Fruit fly (Drosophila melanogaster) whole organism, embryonic: ENCODE data around the gene CG42324.

Experiments
- BEAF-32 ChIP-seq: fragments of 200-800 bp; sonication (Bioruptor generic); optimal IDR thresholded peaks from 3 replicates; lab custom pipeline; 2017; ENCODE audit warnings: missing biosample characterization, missing genetic modification characterization, mild to moderate bottlenecking, moderate library complexity, missing genetic modification reagents
- CG10565 ChIP-seq: fragments of 200-800 bp; sonication (Bioruptor generic); optimal IDR thresholded peaks from 3 replicates; lab custom pipeline; 2016; ENCODE audit warnings: missing biosample characterization, mild to moderate bottlenecking, missing genetic modification characterization
- CG1647 ChIP-seq: fragments of 200-800 bp; sonication (Bioruptor generic); optimal IDR thresholded peaks from 3 replicates; lab custom pipeline; 2016; ENCODE audit warnings: missing biosample characterization, missing genetic modification characterization
- CG17568 ChIP-seq: fragments of 200-800 bp; sonication (Bioruptor generic); optimal IDR thresholded peaks from 2 replicates; lab custom pipeline; 2018; ENCODE audit warnings: missing biosample characterization, mild to moderate bottlenecking, missing genetic modification characterization, moderate library complexity
- CG17802 ChIP-seq: fragments of 200-800 bp; sonication (Bioruptor generic); optimal IDR thresholded peaks from 2 replicates; lab custom pipeline; 2018; ENCODE audit warnings: missing biosample characterization, mild to moderate bottlenecking, missing genetic modification characterization, moderate library complexity
- CG17829 ChIP-seq: fragments of 200-800 bp; optimal IDR thresholded peaks from 2 replicates; lab custom pipeline; 2019; ENCODE audit warnings: missing biosample characterization, mild to moderate bottlenecking, missing genetic modification characterization, moderate library complexity
- CG18619 ChIP-seq: fragments of 200-800 bp; sonication (Bioruptor generic); optimal IDR thresholded peaks from 3 replicates; lab custom pipeline; 2017; ENCODE audit warnings: missing biosample characterization, mild to moderate bottlenecking, missing genetic modification characterization
- CG18764 ChIP-seq: fragments of 200-800 bp; sonication (Bioruptor generic); optimal IDR thresholded peaks from 3 replicates; lab custom pipeline; 2016; ENCODE audit warnings: missing biosample characterization, missing genetic modification characterization
- CG3065 ChIP-seq: fragments of 200-800 bp; sonication (Bioruptor generic); optimal IDR thresholded peaks from 2 replicates; lab custom pipeline; 2016; ENCODE audit warnings: missing biosample characterization, missing genetic modification characterization
- CG33213 ChIP-seq: fragments of 200-800 bp; sonication (Bioruptor generic); optimal IDR thresholded peaks from 3 replicates; lab custom pipeline; 2016; ENCODE audit warnings: missing biosample characterization, missing genetic modification characterization
- CG6791 ChIP-seq: fragments of 200-800 bp; sonication (Bioruptor generic); IDR thresholded peaks from 3 replicates; pipeline ENCODE4 v1.3.6; 2022; ENCODE audit warnings: missing biosample characterization, missing genetic modification characterization; ENCODE audit not compliant: partially characterized antibody
- CG7271 ChIP-seq: fragments of 200-800 bp; sonication (Bioruptor generic); optimal IDR thresholded peaks from 2 replicates; lab custom pipeline; 2018; ENCODE audit warnings: missing biosample characterization, mild to moderate bottlenecking, missing genetic modification characterization, moderate library complexity
- CG7372 ChIP-seq: fragments of 200-800 bp; sonication (Bioruptor generic); IDR thresholded peaks from 2 replicates; pipeline ENCODE4 v1.3.6; 2022; ENCODE audit warnings: missing biosample characterization, missing genetic modification characterization
- CG8089 ChIP-seq: fragments of 200-800 bp; sonication (Bioruptor generic); optimal IDR thresholded peaks from 3 replicates; lab custom pipeline; 2016; ENCODE audit warnings: missing biosample characterization, missing genetic modification characterization
- CG9437 ChIP-seq: fragments of 200-800 bp; sonication (Bioruptor generic); optimal IDR thresholded peaks from 2 replicates; lab custom pipeline; 2018; ENCODE audit warnings: missing biosample characterization, mild to moderate bottlenecking, missing genetic modification characterization
- CG9727 ChIP-seq: fragments of 200-800 bp; sonication (Bioruptor generic); optimal IDR thresholded peaks from 3 replicates; lab custom pipeline; 2017; ENCODE audit warnings: missing biosample characterization, mild to moderate bottlenecking, missing genetic modification characterization
- CG9797 ChIP-seq: fragments of 200-800 bp; sonication (Bioruptor generic); optimal IDR thresholded peaks from 3 replicates; lab custom pipeline; 2018; ENCODE audit warnings: missing biosample characterization, mild to moderate bottlenecking, missing genetic modification characterization
- CoRest ChIP-seq: fragments of 200-800 bp; sonication (Bioruptor generic); optimal IDR thresholded peaks from 3 replicates; lab custom pipeline; 2018; ENCODE audit warnings: missing biosample characterization, mild to moderate bottlenecking, missing genetic modification characterization, moderate library complexity
- Gsc ChIP-seq: fragments of 200-800 bp; sonication (Bioruptor generic); IDR thresholded peaks from 2 replicates; pipeline ENCODE4 v1.3.6; 2022; ENCODE audit warnings: missing biosample characterization, missing genetic modification characterization
- H2.0 ChIP-seq: fragments of 200-800 bp; sonication (Bioruptor generic); IDR thresholded peaks from 2 replicates; pipeline ENCODE4 v1.3.6; 2022; ENCODE audit warnings: missing biosample characterization, missing genetic modification characterization
- Hr3 ChIP-seq: fragments of 200-800 bp; sonication (Bioruptor generic); optimal IDR thresholded peaks from 3 replicates; lab custom pipeline; 2016; ENCODE audit warnings: missing biosample characterization, missing genetic modification characterization
- MESR4 ChIP-seq: fragments of 200-800 bp; sonication (Bioruptor generic); optimal IDR thresholded peaks from 2 replicates; lab custom pipeline; 2018; ENCODE audit warnings: missing biosample characterization, mild to moderate bottlenecking, missing genetic modification characterization, moderate library complexity
- NFAT ChIP-seq: fragments of 200-800 bp; sonication (Bioruptor generic); IDR thresholded peaks from 2 replicates; pipeline ENCODE4 v1.3.6; 2022; ENCODE audit warnings: missing biosample characterization, missing genetic modification characterization
- Sry-β ChIP-seq: fragments of 200-800 bp; sonication (Bioruptor generic); optimal IDR thresholded peaks from 2 replicates; lab custom pipeline; 2018; ENCODE audit warnings: missing biosample characterization, mild to moderate bottlenecking, missing genetic modification characterization, moderate library complexity
- Usf ChIP-seq: fragments of 200-800 bp; sonication (Bioruptor generic); optimal IDR thresholded peaks from 2 replicates; lab custom pipeline; 2017; ENCODE audit warnings: missing genotype, missing biosample characterization, missing genetic modification characterization
- ap ChIP-seq: fragments of 200-800 bp; sonication (Bioruptor generic); IDR thresholded peaks from 2 replicates; pipeline ENCODE4 v1.3.6; 2022; ENCODE audit warnings: missing biosample characterization, missing genetic modification characterization
- bsh ChIP-seq, 2 experiments: fragments of 200-800 bp; sonication (Bioruptor generic); optimal IDR thresholded peaks; 2 replicates each; lab custom pipeline; 2017 to 2018; ENCODE audit warnings: mild to moderate bottlenecking in 2 of 2, missing biosample characterization in 2 of 2, missing genetic modification characterization in 2 of 2, moderate library complexity in 1 of 2
- crol ChIP-seq: fragments of 200-800 bp; sonication (Bioruptor generic); IDR thresholded peaks from 2 replicates; pipeline ENCODE4 v1.3.6; 2022; ENCODE audit warnings: missing biosample characterization, missing genetic modification characterization
- dmrt11E ChIP-seq: fragments of 200-800 bp; sonication (Bioruptor generic); optimal IDR thresholded peaks from 3 replicates; lab custom pipeline; 2018; ENCODE audit warnings: missing biosample characterization, mild to moderate bottlenecking, missing genetic modification characterization, moderate library complexity
- dmrt99B ChIP-seq: fragments of 200-800 bp; sonication (Bioruptor generic); optimal IDR thresholded peaks from 2 replicates; lab custom pipeline; 2018; ENCODE audit warnings: missing biosample characterization, mild to moderate bottlenecking, missing genetic modification characterization, moderate library complexity
- ewg ChIP-seq: fragments of 200-800 bp; sonication (Bioruptor generic); optimal IDR thresholded peaks from 3 replicates; lab custom pipeline; 2017; ENCODE audit warnings: mild to moderate bottlenecking, missing biosample characterization, missing genetic modification reagents, missing genetic modification characterization
- fru ChIP-seq: fragments of >200 bp; optimal IDR thresholded peaks from 2 replicates; lab custom pipeline; 2017
- gcm ChIP-seq: fragments of 200-800 bp; sonication (Bioruptor generic); optimal IDR thresholded peaks from 2 replicates; lab custom pipeline; 2019; ENCODE audit warnings: missing biosample characterization, mild to moderate bottlenecking, missing genetic modification characterization, moderate library complexity
- ham ChIP-seq: fragments of 200-800 bp; sonication (Bioruptor generic); IDR thresholded peaks from 2 replicates; pipeline ENCODE4 v1.3.6; 2022; ENCODE audit warnings: missing biosample characterization, missing genetic modification characterization
- kah ChIP-seq: fragments of 200-800 bp; sonication (Bioruptor generic); optimal IDR thresholded peaks from 2 replicates; lab custom pipeline; 2018; ENCODE audit warnings: missing biosample characterization, mild to moderate bottlenecking, missing genetic modification characterization
- lbe ChIP-seq: fragments of 200-800 bp; sonication (Bioruptor generic); optimal IDR thresholded peaks from 2 replicates; lab custom pipeline; 2016; ENCODE audit warnings: missing biosample characterization, mild to moderate bottlenecking, missing genetic modification characterization
- lmd ChIP-seq: fragments of 200-800 bp; sonication (Bioruptor generic); IDR thresholded peaks from 2 replicates; pipeline ENCODE4 v1.3.6; 2022; ENCODE audit warnings: missing biosample characterization, missing genetic modification characterization
- nau ChIP-seq: fragments of 200-800 bp; sonication (Bioruptor generic); optimal IDR thresholded peaks from 3 replicates; lab custom pipeline; 2017; ENCODE audit warnings: missing biosample characterization, mild to moderate bottlenecking, missing genetic modification characterization, missing genetic modification reagents
- nerfin-1 ChIP-seq: fragments of 200-800 bp; sonication (Bioruptor generic); optimal IDR thresholded peaks from 3 replicates; lab custom pipeline; 2019; ENCODE audit warnings: missing biosample characterization, mild to moderate bottlenecking, missing genetic modification characterization, moderate library complexity
- pan ChIP-seq, 4 experiments: fragments of >200 bp in 3 of 4; fragments of 200-800 bp in 1 of 4; sonication (Bioruptor generic) in 1 of 4; optimal IDR thresholded peaks in 3 of 4; IDR thresholded peaks in 1 of 4; 2 replicates each; pipeline versions ENCODE4 v1.3.6 to Lab custom; 2017 to 2022; ENCODE audit warnings: missing biosample characterization in 2 of 4, missing genetic modification characterization in 2 of 4, mixed read lengths in 1 of 4
- pnt ChIP-seq: fragments of 200-800 bp; sonication (Bioruptor generic); optimal IDR thresholded peaks from 3 replicates; lab custom pipeline; 2016; ENCODE audit warnings: missing biosample characterization, missing genetic modification characterization
- psq ChIP-seq: fragments of 200-800 bp; sonication (Bioruptor generic); optimal IDR thresholded peaks from 2 replicates; lab custom pipeline; 2017; ENCODE audit warnings: missing biosample characterization, missing genetic modification characterization
- ranshi ChIP-seq: fragments of 200-800 bp; sonication (Bioruptor generic); IDR thresholded peaks from 2 replicates; pipeline ENCODE4 v1.3.6; 2022; ENCODE audit warnings: missing biosample characterization, missing genetic modification characterization
- sc ChIP-seq, 3 experiments: fragments of >200 bp in 2 of 3; fragments of 200-800 bp in 1 of 3; sonication (Bioruptor generic) in 1 of 3; optimal IDR thresholded peaks; 2 replicates in 2 of 3; 3 replicates in 1 of 3; lab custom pipeline; 2017; ENCODE audit warnings: mild to moderate bottlenecking in 1 of 3, missing biosample characterization in 1 of 3, missing genetic modification characterization in 1 of 3, missing genetic modification reagents in 1 of 3
- seq ChIP-seq: fragments of 200-800 bp; sonication (Bioruptor generic); IDR thresholded peaks from 2 replicates; pipeline ENCODE4 v1.3.6; 2022; ENCODE audit warnings: missing biosample characterization, missing genetic modification characterization
- slp2 ChIP-seq: fragments of 200-800 bp; sonication (Bioruptor generic); optimal IDR thresholded peaks from 2 replicates; lab custom pipeline; 2016; ENCODE audit warnings: missing biosample characterization, missing genetic modification characterization
- sob ChIP-seq: fragments of 200-800 bp; sonication (Bioruptor generic); IDR thresholded peaks from 2 replicates; pipeline ENCODE4 v1.3.6; 2022; ENCODE audit warnings: missing biosample characterization, missing genetic modification characterization
- tap ChIP-seq: fragments of 200-800 bp; optimal IDR thresholded peaks from 3 replicates; lab custom pipeline; 2019; ENCODE audit warnings: missing biosample characterization, mild to moderate bottlenecking, missing genetic modification characterization, moderate library complexity
- tin ChIP-seq: fragments of 200-800 bp; sonication (Bioruptor generic); optimal IDR thresholded peaks from 3 replicates; lab custom pipeline; 2016; ENCODE audit warnings: missing biosample characterization, missing genetic modification characterization
- z ChIP-seq: fragments of 200-800 bp; sonication (Bioruptor generic); IDR thresholded peaks from 3 replicates; pipeline ENCODE4 v1.3.6; 2022; ENCODE audit warnings: missing biosample characterization, missing genetic modification characterization

The CG42324 gene

DNA sequence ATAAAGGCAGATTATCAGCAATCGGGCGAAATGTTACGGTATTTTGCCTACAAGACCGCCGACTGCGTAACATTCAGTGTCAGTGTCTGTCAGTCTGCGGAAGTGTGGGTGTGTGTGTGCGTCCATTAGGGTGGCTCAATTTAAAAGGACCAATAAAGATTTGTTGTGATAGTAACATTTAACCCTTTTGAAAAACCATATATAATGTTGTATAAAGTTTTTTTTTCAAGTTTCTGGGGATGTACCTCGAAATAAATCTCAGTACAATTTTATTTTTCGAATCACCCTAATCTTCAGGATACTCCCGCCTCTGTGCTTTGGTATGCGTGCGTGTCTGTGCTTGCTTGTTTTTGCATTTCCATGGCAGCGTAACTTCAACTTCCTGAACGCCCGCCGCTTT lies 539 bp downstream of the CG42324 start (continued):
- TF ChIP-seq CG3065 (no peak), pan (optimal IDR thresholded peaks at IDR 0.05; lab: Kevin White, UChicago) (no peak), pan (GFP tag; optimal IDR thresholded peaks at IDR 0.05 in 1 of 2, IDR thresholded peaks at IDR 0.05 in 1 of 2) (peak in 1 of 2 experiments; percentile 83), slp2 (GFP tag; lab: Kevin White, UChicago) (peak; percentile 28), CG17829 (tag; lab: Kevin White, UChicago) (peak; percentile 55), bsh (GFP tag; optimal IDR thresholded peaks at IDR 0.05; lab: Kevin White, UChicago) (peak in 1 of 2 experiments; percentile 68), ewg (GFP tag; lab: Kevin White, UChicago) (peak; percentile 5), MESR4 (no peak), CG7372 (GFP tag; lab: Robert Waterston, UW) (peak; percentile 61), Gsc (GFP tag; lab: Robert Waterston, UW) (no peak), CG33213 (GFP tag; lab: Kevin White, UChicago) (peak; percentile 0), kah (peak; percentile 7), CG8089 (GFP tag; lab: Kevin White, UChicago) (peak; percentile 32), CoRest (tag; lab: Kevin White, UChicago) (peak; percentile 68), CG9797 (GFP tag; lab: Kevin White, UChicago) (no peak), ranshi (GFP tag; lab: Robert Waterston, UW) (peak; percentile 82), CG17568 (GFP tag; lab: Kevin White, UChicago) (peak; percentile 91), CG17802 (tag; lab: Kevin White, UChicago) (no peak), crol (GFP tag; lab: Robert Waterston, UW) (no peak), H2.0 (GFP tag; lab: Robert Waterston, UW) (peak; percentile 59), dmrt11E (tag; lab: Kevin White, UChicago) (peak; percentile 18), ap (GFP tag; lab: Robert Waterston, UW) (peak; percentile 53; the same call in 1 of the 2 replicates), tap (tag; lab: Kevin White, UChicago) (peak; percentile 41), CG18764 (no peak), fru (no peak), sob (GFP tag; lab: Robert Waterston, UW) (peak; percentile 71), CG10565 (GFP tag; lab: Kevin White, UChicago) (no peak), lbe (GFP tag; lab: Kevin White, UChicago) (no peak), pnt (GFP tag; lab: Kevin White, UChicago) (peak; percentile 26), ham (GFP tag; lab: Robert Waterston, UW) (no peak; the same call in 1 of the 2 replicates), nau (GFP tag; lab: Kevin White, UChicago) (peak; percentile 63), gcm (GFP tag; lab: Kevin White, UChicago) (peak; percentile 56), z (GFP tag; lab: Robert Waterston, UW) (no peak), BEAF-32 (no peak), Usf (GFP tag; lab: Kevin White, UChicago) (no peak), CG7271 (tag; lab: Kevin White, UChicago) (peak; percentile 51), nerfin-1 (tag; lab: Kevin White, UChicago) (peak; percentile 72), Sry-β (GFP tag; lab: Kevin White, UChicago) (no peak), seq (GFP tag; lab: Robert Waterston, UW) (peak; percentile 81), sc (optimal IDR thresholded peaks at IDR 0.05; lab: Kevin White, UChicago) (no peak), sc (GFP tag; optimal IDR thresholded peaks at IDR 0.05; lab: Kevin White, UChicago) (peak; percentile 37), CG9437 (GFP tag; lab: Kevin White, UChicago) (peak; percentile 33), tin (GFP tag; lab: Kevin White, UChicago) (peak; percentile 41), dmrt99B (tag; lab: Kevin White, UChicago) (peak; percentile 76), CG18619 (GFP tag; lab: Kevin White, UChicago) (peak; percentile 78), CG9727 (peak; percentile 69), Hr3 (GFP tag; lab: Kevin White, UChicago) (peak; percentile 2), CG1647 (GFP tag; lab: Kevin White, UChicago) (peak; percentile 35), CG6791 (GFP tag; lab: Robert Waterston, UW) (no peak), NFAT (GFP tag; lab: Robert Waterston, UW) (peak; percentile 62), lmd (peak; percentile 71), psq (GFP tag; lab: Kevin White, UChicago) (no peak)
